Fruit fly (Drosophila melanogaster) whole organism, embryonic: ENCODE measurements around the gene sima.

Experiments used
- ATbp ChIP-seq: fragments of 200-800 bp; sonication (Bioruptor generic); optimal IDR thresholded peaks from 2 replicates; lab custom pipeline; 2017; ENCODE audit warnings: missing biosample characterization, mild to moderate bottlenecking, missing genetic modification characterization, missing genetic modification reagents
- Atf-2 ChIP-seq: fragments of 200-800 bp; sonication (Bioruptor generic); optimal IDR thresholded peaks from 2 replicates; lab custom pipeline; 2016; ENCODE audit warnings: missing biosample characterization, missing genetic modification characterization
- Awh ChIP-seq: fragments of 200-800 bp; sonication (Bioruptor generic); IDR thresholded peaks from 2 replicates; pipeline ENCODE4, ENCODE4 v1.3.6; 2022; ENCODE audit warnings: missing biosample characterization, missing genetic modification characterization
- B-H1 ChIP-seq: fragments of 200-800 bp; sonication (Bioruptor generic); IDR thresholded peaks from 3 replicates; pipeline ENCODE4 v1.3.6; 2022; ENCODE audit warnings: missing biosample characterization, missing genetic modification characterization
- B-H2 ChIP-seq: fragments of 200-800 bp; sonication (Bioruptor generic); optimal IDR thresholded peaks from 2 replicates; lab custom pipeline; 2018; ENCODE audit warnings: missing biosample characterization, mild to moderate bottlenecking, missing genetic modification characterization
- CG11456 ChIP-seq: fragments of 200-800 bp; sonication (Bioruptor generic); IDR thresholded peaks from 3 replicates; pipeline ENCODE4 v1.3.6; 2022; ENCODE audit warnings: missing biosample characterization, missing genetic modification characterization
- CG12219 ChIP-seq: fragments of 200-800 bp; sonication (Bioruptor generic); optimal IDR thresholded peaks from 3 replicates; lab custom pipeline; 2018; ENCODE audit warnings: missing biosample characterization, mild to moderate bottlenecking, missing genetic modification characterization
- CG12299 ChIP-seq: fragments of 200-800 bp; sonication (Bioruptor generic); optimal IDR thresholded peaks from 2 replicates; lab custom pipeline; 2018; ENCODE audit warnings: missing biosample characterization, mild to moderate bottlenecking, missing genetic modification characterization
- CG12769 ChIP-seq: fragments of 200-800 bp; sonication (Bioruptor generic); optimal IDR thresholded peaks from 2 replicates; lab custom pipeline; 2019; ENCODE audit warnings: missing biosample characterization, mild to moderate bottlenecking, missing genetic modification characterization, moderate library complexity
- CG14014 ChIP-seq: fragments of 200-800 bp; sonication (Bioruptor generic); IDR thresholded peaks from 2 replicates; pipeline ENCODE4 v1.3.6; 2022; ENCODE audit warnings: missing biosample characterization, missing genetic modification characterization
- CG14667 ChIP-seq: fragments of 200-800 bp; sonication (Bioruptor generic); IDR thresholded peaks from 2 replicates; pipeline ENCODE4 v1.3.6; 2022; ENCODE audit warnings: missing biosample characterization, missing genetic modification characterization
- CG14965 ChIP-seq: fragments of 200-800 bp; sonication (Bioruptor generic); optimal IDR thresholded peaks from 2 replicates; lab custom pipeline; 2016; ENCODE audit warnings: missing biosample characterization, missing genetic modification characterization, borderline replicate concordance
- CG16813 ChIP-seq: fragments of 200-800 bp; sonication (Bioruptor generic); IDR thresholded peaks from 3 replicates; pipeline ENCODE4 v1.3.6; 2022; ENCODE audit warnings: missing biosample characterization, missing genetic modification characterization; ENCODE audit not compliant: partially characterized antibody
- CG17328 ChIP-seq: fragments of 200-800 bp; sonication (Bioruptor generic); IDR thresholded peaks from 2 replicates; pipeline ENCODE4 v1.3.6; 2022; ENCODE audit warnings: missing biosample characterization, missing genetic modification characterization
- CG17359 ChIP-seq: fragments of 200-800 bp; sonication (Bioruptor generic); optimal IDR thresholded peaks from 3 replicates; lab custom pipeline; 2018; ENCODE audit warnings: missing biosample characterization, mild to moderate bottlenecking, missing genetic modification characterization, moderate library complexity
- CG18764 ChIP-seq: fragments of 200-800 bp; sonication (Bioruptor generic); optimal IDR thresholded peaks from 3 replicates; lab custom pipeline; 2016; ENCODE audit warnings: missing biosample characterization, missing genetic modification characterization
- CG2116 ChIP-seq: fragments of 200-800 bp; sonication (Bioruptor generic); optimal IDR thresholded peaks from 3 replicates; lab custom pipeline; 2018; ENCODE audit warnings: missing biosample characterization, mild to moderate bottlenecking, missing genetic modification characterization
- CG31441 ChIP-seq: fragments of 200-800 bp; sonication (Bioruptor generic); IDR thresholded peaks from 2 replicates; pipeline ENCODE4 v1.3.6; 2022; ENCODE audit warnings: missing biosample characterization, missing genetic modification characterization
- CG32767 ChIP-seq: fragments of 200-800 bp; sonication (Bioruptor generic); IDR thresholded peaks from 2 replicates; pipeline ENCODE4 v1.3.6; 2022; ENCODE audit warnings: missing biosample characterization, missing genetic modification characterization
- CG32772 ChIP-seq: fragments of 200-800 bp; sonication (Bioruptor generic); IDR thresholded peaks from 2 replicates; pipeline ENCODE4 v1.3.6; 2022; ENCODE audit warnings: missing biosample characterization, missing genetic modification characterization
- CG43689 ChIP-seq: fragments of 200-800 bp; sonication (Bioruptor generic); IDR thresholded peaks from 2 replicates; pipeline ENCODE4 v1.3.6; 2022; ENCODE audit warnings: missing biosample characterization, missing genetic modification characterization
- CG6175 ChIP-seq: fragments of 200-800 bp; sonication (Bioruptor generic); IDR thresholded peaks from 3 replicates; pipeline ENCODE4 v1.3.6; 2022; ENCODE audit warnings: missing biosample characterization, missing genetic modification characterization
- CG6689 ChIP-seq: fragments of 200-800 bp; sonication (Bioruptor generic); IDR thresholded peaks from 2 replicates; pipeline ENCODE4 v1.3.6; 2022; ENCODE audit warnings: missing biosample characterization, missing genetic modification characterization
- CG6854 ChIP-seq: fragments of 200-800 bp; sonication (Bioruptor generic); optimal IDR thresholded peaks from 3 replicates; lab custom pipeline; 2017; ENCODE audit warnings: missing biosample characterization, mild to moderate bottlenecking, missing genetic modification characterization
- CG8281 ChIP-seq: fragments of 200-800 bp; sonication (Bioruptor generic); optimal IDR thresholded peaks from 2 replicates; lab custom pipeline; 2018; ENCODE audit warnings: missing biosample characterization, mild to moderate bottlenecking, missing genetic modification characterization, moderate library complexity
- CG8478 ChIP-seq: fragments of >200 bp; optimal IDR thresholded peaks from 2 replicates; lab custom pipeline; 2018
- CG9817 ChIP-seq: fragments of 200-800 bp; sonication (Bioruptor generic); optimal IDR thresholded peaks from 2 replicates; lab custom pipeline; 2018; ENCODE audit warnings: missing biosample characterization, mild to moderate bottlenecking, missing genetic modification characterization, moderate library complexity
- D ChIP-seq, 2 experiments: fragments of 200-800 bp in 1 of 2; fragments of >200 bp in 1 of 2; sonication (Bioruptor generic) in 1 of 2; optimal IDR thresholded peaks; 2 replicates in 1 of 2; 3 replicates in 1 of 2; lab custom pipeline; 2017; ENCODE audit warnings: mild to moderate bottlenecking in 1 of 2, missing biosample characterization in 1 of 2, missing genetic modification characterization in 1 of 2, missing genetic modification reagents in 1 of 2
- Dbx ChIP-seq: fragments of 200-800 bp; sonication (Bioruptor generic); IDR thresholded peaks from 3 replicates; pipeline ENCODE4 v1.3.6; 2022; ENCODE audit warnings: missing biosample characterization, missing genetic modification characterization
- ERR ChIP-seq: fragments of 200-800 bp; sonication (Bioruptor generic); optimal IDR thresholded peaks from 2 replicates; lab custom pipeline; 2016; ENCODE audit warnings: missing biosample characterization, missing genetic modification characterization
- Elba2 ChIP-seq: fragments of 200-800 bp; sonication (Bioruptor generic); optimal IDR thresholded peaks from 3 replicates; lab custom pipeline; 2016; ENCODE audit warnings: missing biosample characterization, missing genetic modification characterization
- Hey ChIP-seq: fragments of 200-800 bp; sonication (Bioruptor generic); optimal IDR thresholded peaks from 3 replicates; lab custom pipeline; 2018; ENCODE audit warnings: missing biosample characterization, mild to moderate bottlenecking, missing genetic modification characterization
- Meics ChIP-seq: fragments of 200-800 bp; sonication (Bioruptor generic); optimal IDR thresholded peaks from 2 replicates; lab custom pipeline; 2017; ENCODE audit warnings: missing biosample characterization, mild to moderate bottlenecking, missing genetic modification characterization
- Nf-YC ChIP-seq: fragments of 200-800 bp; optimal IDR thresholded peaks from 3 replicates; lab custom pipeline; 2019; ENCODE audit warnings: missing biosample characterization, mild to moderate bottlenecking, missing genetic modification characterization, moderate library complexity
- ab ChIP-seq: fragments of 200-800 bp; sonication (Bioruptor generic); optimal IDR thresholded peaks from 2 replicates; lab custom pipeline; 2016; ENCODE audit warnings: missing biosample characterization, missing genetic modification characterization
- al ChIP-seq: fragments of 200-800 bp; sonication (Bioruptor generic); IDR thresholded peaks from 2 replicates; pipeline ENCODE4 v1.3.6; 2022; ENCODE audit warnings: missing biosample characterization, missing genetic modification characterization
- cato ChIP-seq: fragments of 200-800 bp; sonication (Bioruptor generic); optimal IDR thresholded peaks from 2 replicates; lab custom pipeline; 2016; ENCODE audit warnings: missing biosample characterization, missing genetic modification characterization, borderline replicate concordance
- chn ChIP-seq: fragments of 200-800 bp; sonication (Bioruptor generic); optimal IDR thresholded peaks from 2 replicates; lab custom pipeline; 2016; ENCODE audit warnings: missing biosample characterization, missing genetic modification characterization
- exex ChIP-seq: fragments of 200-800 bp; sonication (Bioruptor generic); optimal IDR thresholded peaks from 4 replicates; lab custom pipeline; 2018; ENCODE audit warnings: missing biosample characterization, mild to moderate bottlenecking, missing genetic modification characterization, moderate library complexity
- fd96Cb ChIP-seq: fragments of 200-800 bp; sonication (Bioruptor generic); optimal IDR thresholded peaks from 2 replicates; lab custom pipeline; 2018; ENCODE audit warnings: missing biosample characterization, mild to moderate bottlenecking, missing genetic modification characterization, moderate library complexity
- gcm ChIP-seq: fragments of 200-800 bp; sonication (Bioruptor generic); optimal IDR thresholded peaks from 2 replicates; lab custom pipeline; 2019; ENCODE audit warnings: missing biosample characterization, mild to moderate bottlenecking, missing genetic modification characterization, moderate library complexity
- gfzf ChIP-seq: fragments of 200-800 bp; sonication (Bioruptor generic); optimal IDR thresholded peaks from 2 replicates; lab custom pipeline; 2016; ENCODE audit warnings: missing biosample characterization, mild to moderate bottlenecking, missing genetic modification characterization, moderate library complexity
- gro ChIP-seq: fragments of 200-800 bp; sonication (Bioruptor generic); optimal IDR thresholded peaks from 2 replicates; lab custom pipeline; 2016; ENCODE audit warnings: missing biosample characterization, missing genetic modification characterization
- mam ChIP-seq: fragments of 200-800 bp; sonication (Bioruptor generic); optimal IDR thresholded peaks from 3 replicates; lab custom pipeline; 2016; ENCODE audit warnings: missing biosample characterization, missing genetic modification characterization
- repo ChIP-seq: fragments of 200-800 bp; sonication (Bioruptor generic); optimal IDR thresholded peaks from 2 replicates; lab custom pipeline; 2016; ENCODE audit warnings: missing biosample characterization, missing genetic modification characterization
- sc ChIP-seq, 3 experiments: fragments of >200 bp in 2 of 3; fragments of 200-800 bp in 1 of 3; sonication (Bioruptor generic) in 1 of 3; optimal IDR thresholded peaks; 2 replicates in 2 of 3; 3 replicates in 1 of 3; lab custom pipeline; 2017; ENCODE audit warnings: mild to moderate bottlenecking in 1 of 3, missing biosample characterization in 1 of 3, missing genetic modification characterization in 1 of 3, missing genetic modification reagents in 1 of 3
- scrt ChIP-seq: fragments of 200-800 bp; sonication (Bioruptor generic); optimal IDR thresholded peaks from 2 replicates; lab custom pipeline; 2018; ENCODE audit warnings: missing biosample characterization, mild to moderate bottlenecking, missing genetic modification characterization, moderate library complexity
- tio ChIP-seq: fragments of 200-800 bp; sonication (Bioruptor generic); optimal IDR thresholded peaks from 2 replicates; lab custom pipeline; 2017; ENCODE audit warnings: missing biosample characterization, missing genetic modification characterization, inconsistent platforms
- toy ChIP-seq: fragments of 200-800 bp; sonication (Bioruptor generic); IDR thresholded peaks from 2 replicates; pipeline ENCODE4 v1.3.6; 2022; ENCODE audit warnings: missing biosample characterization, missing genetic modification characterization
- ttk ChIP-seq: fragments of 200-800 bp; sonication (Bioruptor generic); IDR thresholded peaks from 2 replicates; pipeline ENCODE4 v2.1.2; 2022; ENCODE audit warnings: missing biosample characterization, missing genetic modification characterization

Gene sima

dm6 chr3R:30055915-30056544, 2.1 kb upstream of the sima start, which contains the start of the genes Rpp14b and spn-A (continued):
- no peak for TF ChIP-seq Hey
- TF ChIP-seq CG12299 (tag; lab: Kevin White, UChicago): no peak
- no peak for TF ChIP-seq tio (GFP tag; lab: Kevin White, UChicago)
- no peak for TF ChIP-seq Atf-2 (GFP tag; lab: Kevin White, UChicago)
- peak; percentile 30 for TF ChIP-seq Meics (GFP tag; lab: Kevin White, UChicago)
- peak; percentile 28 for TF ChIP-seq CG9817 (tag; lab: Kevin White, UChicago)
- no peak for TF ChIP-seq gfzf (GFP tag; lab: Kevin White, UChicago)
- no peak for TF ChIP-seq CG31441 (GFP tag; lab: Robert Waterston, UW)
- no peak for TF ChIP-seq Dbx (GFP tag; lab: Robert Waterston, UW)
- no peak for TF ChIP-seq CG14667
- TF ChIP-seq CG2116 (GFP tag; lab: Kevin White, UChicago): no peak
- no peak for TF ChIP-seq ATbp (GFP tag; lab: Kevin White, UChicago)
- no peak for TF ChIP-seq ERR (GFP tag; lab: Kevin White, UChicago)
- no peak for TF ChIP-seq CG18764
- no peak for TF ChIP-seq Awh (GFP tag; lab: Robert Waterston, UW)
- TF ChIP-seq CG17328 (GFP tag; lab: Robert Waterston, UW): peak; percentile 33; the same call in 1 of the 2 replicates
- peak; percentile 63; the same call in 1 of the 3 replicates for TF ChIP-seq CG11456 (GFP tag; lab: Robert Waterston, UW)
- TF ChIP-seq D (optimal IDR thresholded peaks at IDR 0.05; lab: Kevin White, UChicago): no peak
- TF ChIP-seq D (GFP tag; optimal IDR thresholded peaks at IDR 0.05; lab: Kevin White, UChicago): no peak
- no peak for TF ChIP-seq fd96Cb
- TF ChIP-seq CG43689 (GFP tag; lab: Robert Waterston, UW): no peak
- TF ChIP-seq CG32772: peak; percentile 46; the same call in 1 of the 2 replicates
- no peak for TF ChIP-seq gro (GFP tag; lab: Kevin White, UChicago)
- TF ChIP-seq CG6854: no peak
- TF ChIP-seq CG12769 (tag; lab: Kevin White, UChicago): peak; percentile 43
- TF ChIP-seq CG16813 (GFP tag; lab: Robert Waterston, UW): no peak
- no peak for TF ChIP-seq Nf-YC
- no peak for TF ChIP-seq ttk (GFP tag; lab: Robert Waterston, UW)
- TF ChIP-seq ab: no peak
- no peak for TF ChIP-seq CG14014
- peak; percentile 46 for TF ChIP-seq B-H2 (GFP tag; lab: Kevin White, UChicago)
- no peak for TF ChIP-seq exex (tag; lab: Kevin White, UChicago)
- TF ChIP-seq CG12219: no peak
- TF ChIP-seq CG6689 (GFP tag; lab: Robert Waterston, UW): no peak
- TF ChIP-seq CG8478: no peak
- TF ChIP-seq CG8281 (tag; lab: Kevin White, UChicago): no peak
- no peak for TF ChIP-seq cato (GFP tag; lab: Kevin White, UChicago)
- TF ChIP-seq sc (optimal IDR thresholded peaks at IDR 0.05; lab: Kevin White, UChicago): no peak
- no peak for TF ChIP-seq sc (GFP tag; optimal IDR thresholded peaks at IDR 0.05; lab: Kevin White, UChicago)
- no peak for TF ChIP-seq repo (GFP tag; lab: Kevin White, UChicago)
- no peak for TF ChIP-seq CG14965
- TF ChIP-seq al (GFP tag; lab: Robert Waterston, UW): 0 out of 2 replicates have a peak, but pooled peaks have one; percentile 26
- no peak for TF ChIP-seq scrt (GFP tag; lab: Kevin White, UChicago)
- no peak for TF ChIP-seq CG17359
- no peak for TF ChIP-seq CG6175
- peak; percentile 17 for TF ChIP-seq mam (GFP tag; lab: Kevin White, UChicago)
- TF ChIP-seq gcm (GFP tag; lab: Kevin White, UChicago): peak; percentile 89
- no peak for TF ChIP-seq B-H1 (GFP tag; lab: Robert Waterston, UW)
- TF ChIP-seq Elba2 (GFP tag; lab: Kevin White, UChicago): no peak
- TF ChIP-seq CG32767 (GFP tag; lab: Robert Waterston, UW): no peak
- TF ChIP-seq toy (GFP tag; lab: Robert Waterston, UW): no peak
- no peak for TF ChIP-seq chn (GFP tag; lab: Kevin White, UChicago)
